Worm (Caenorhabditis elegans): Measurements from ENCODE around the gene sra-10.

Gene sra-10

DNA sequence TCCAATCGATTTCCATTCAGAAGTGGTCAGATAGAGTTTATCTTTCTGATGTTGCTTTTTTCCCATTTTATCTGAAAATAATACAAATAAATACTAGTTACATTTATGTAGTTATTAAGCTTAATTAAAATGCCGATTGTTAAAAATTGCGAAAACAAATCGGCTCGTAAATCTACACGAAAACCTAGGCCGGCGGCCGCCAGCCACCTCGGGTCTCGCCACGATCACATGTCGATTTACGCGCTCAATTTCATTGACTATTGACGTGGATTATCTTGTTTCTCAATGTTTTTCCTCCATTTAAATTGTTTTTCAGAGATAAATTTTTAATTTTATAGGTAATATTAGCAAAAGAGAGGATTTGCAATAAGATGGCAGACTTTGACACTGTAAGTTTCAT, 22.4 kb downstream of the sra-10 start, which contains the start of the genes cyn-4 and copz-1 (continued):
- peak; percentile 70 for TF ChIP-seq lsl-1 (GFP tag; optimal IDR thresholded peaks at IDR 0.05)
- TF ChIP-seq Y67H2A.10 (GFP tag; conservative IDR thresholded peaks at IDR 0.05): 0 out of 2 replicates have a peak, but pooled peaks have one; percentile 42
- no peak for TF ChIP-seq F10E7.11 (tag; optimal IDR thresholded peaks at IDR 0.05)
- no peak for TF ChIP-seq C06A6.2 (GFP tag; conservative IDR thresholded peaks at IDR 0.05)
- TF ChIP-seq K12H6.12 (tag; optimal IDR thresholded peaks at IDR 0.05): peak; percentile 47
- no peak for TF ChIP-seq lsy-27 (tag; optimal IDR thresholded peaks at IDR 0.05; ENCODE audit: borderline replicate concordance, insufficient read depth)
- TF ChIP-seq zfh-2 (GFP tag; conservative IDR thresholded peaks at IDR 0.05): no peak
- 0 out of 2 replicates have a peak, but pooled peaks have one; percentile 56 for TF ChIP-seq bed-2 (GFP tag; IDR thresholded peaks at IDR 0.05)
- TF ChIP-seq lin-40 (tag; optimal IDR thresholded peaks at IDR 0.05): peak; percentile 55
- TF ChIP-seq lir-1 (GFP tag; conservative IDR thresholded peaks at IDR 0.05): no peak
- peak; percentile 43 for TF ChIP-seq snpc-1.3 (tag; optimal IDR thresholded peaks at IDR 0.05; ENCODE audit: insufficient read depth)
- TF ChIP-seq nhr-179 (tag; optimal IDR thresholded peaks at IDR 0.05): no peak
- no peak for TF ChIP-seq Y79H2A.3 (GFP tag; conservative IDR thresholded peaks at IDR 0.05)
- TF ChIP-seq nhr-80 (tag; optimal IDR thresholded peaks at IDR 0.05): peak; percentile 21
- no peak for TF ChIP-seq F55B11.4 (tag; optimal IDR thresholded peaks at IDR 0.05; ENCODE audit: borderline replicate concordance, insufficient read depth)
- TF ChIP-seq ceh-27 (GFP tag; optimal IDR thresholded peaks at IDR 0.05): peak; percentile 86
- TF ChIP-seq nfya-2 (GFP tag; IDR thresholded peaks at IDR 0.05): no peak
- no peak for TF ChIP-seq F39B2.1 (GFP tag; IDR thresholded peaks at IDR 0.05)
- no peak for TF ChIP-seq F37B4.10 (GFP tag; IDR thresholded peaks at IDR 0.05)
- peak; percentile 93 for TF ChIP-seq F33H1.4 (GFP tag; IDR thresholded peaks at IDR 0.05)
- TF ChIP-seq B0035.1 (tag; optimal IDR thresholded peaks at IDR 0.05): no peak
- no peak for TF ChIP-seq T07F8.4 (tag; optimal IDR thresholded peaks at IDR 0.05)
- TF ChIP-seq snpc-4 (GFP tag; optimal IDR thresholded peaks at IDR 0.05): peak; percentile 13
- peak in 3 of 4 experiments; percentile 24 to 51 (median 47) for TF ChIP-seq snpc-4 (tag; optimal IDR thresholded peaks at IDR 0.05)
- no peak for TF ChIP-seq ztf-26 (tag; optimal IDR thresholded peaks at IDR 0.05)
- no peak for TF ChIP-seq bed-1 (GFP tag; IDR thresholded peaks at IDR 0.05)
- no peak for TF ChIP-seq aptf-3 (GFP tag; IDR thresholded peaks at IDR 0.05)
- TF ChIP-seq lag-1 (GFP tag; IDR thresholded peaks at IDR 0.05): no peak
- no peak for TF ChIP-seq tlf-1 (GFP tag; optimal IDR thresholded peaks at IDR 0.05)
- TF ChIP-seq athp-1 (tag; optimal IDR thresholded peaks at IDR 0.05): peak; percentile 87
- TF ChIP-seq cebp-2 (GFP tag; IDR thresholded peaks at IDR 0.05): no peak
- TF ChIP-seq D2030.7 (GFP tag; IDR thresholded peaks at IDR 0.05): peak; percentile 73
- TF ChIP-seq efl-1 (GFP tag; optimal IDR thresholded peaks at IDR 0.05): peak; percentile 40
- peak; percentile 37 for TF ChIP-seq tbp1 (GFP tag; optimal IDR thresholded peaks at IDR 0.05)
- peak; percentile 59 for TF ChIP-seq lin-54 (GFP tag; optimal IDR thresholded peaks at IDR 0.05)
- TF ChIP-seq nfyb-1 (GFP tag; IDR thresholded peaks at IDR 0.05): no peak; the same call in 1 of the 2 replicates
- TF ChIP-seq rcor-1 (GFP tag; IDR thresholded peaks at IDR 0.05): peak; percentile 43; the same call in 1 of the 2 replicates
- TF ChIP-seq hlh-26 (GFP tag; conservative IDR thresholded peaks at IDR 0.05): no peak
- TF ChIP-seq madf-8 (GFP tag; conservative IDR thresholded peaks at IDR 0.05): peak; percentile 39; the same call in 1 of the 2 replicates
- TF ChIP-seq pha-4 (tag; optimal IDR thresholded peaks at IDR 0.05): peak; percentile 5
- no peak for TF ChIP-seq madf-3 (GFP tag; IDR thresholded peaks at IDR 0.05)
- TF ChIP-seq ceh-40 (GFP tag; IDR thresholded peaks at IDR 0.05): no peak
- no peak for TF ChIP-seq ztf-6 (GFP tag; IDR thresholded peaks at IDR 0.05)
- TF ChIP-seq somi-1 (GFP tag; optimal IDR thresholded peaks at IDR 0.05): no peak
- no peak for TF ChIP-seq C17E4.6 (GFP tag; IDR thresholded peaks at IDR 0.05)
- no peak for TF ChIP-seq ztf-25 (GFP tag; IDR thresholded peaks at IDR 0.05)
- TF ChIP-seq attf-6 (GFP tag; IDR thresholded peaks at IDR 0.05): no peak
- TF ChIP-seq nhr-90 (tag; optimal IDR thresholded peaks at IDR 0.05): no peak
- TF ChIP-seq sdz-38 (tag; optimal IDR thresholded peaks at IDR 0.05): no peak

All from whole organism, young adult.